Fruit fly (Drosophila melanogaster): ENCODE data around the gene CG31267.

The CG31267 gene

DNA sequence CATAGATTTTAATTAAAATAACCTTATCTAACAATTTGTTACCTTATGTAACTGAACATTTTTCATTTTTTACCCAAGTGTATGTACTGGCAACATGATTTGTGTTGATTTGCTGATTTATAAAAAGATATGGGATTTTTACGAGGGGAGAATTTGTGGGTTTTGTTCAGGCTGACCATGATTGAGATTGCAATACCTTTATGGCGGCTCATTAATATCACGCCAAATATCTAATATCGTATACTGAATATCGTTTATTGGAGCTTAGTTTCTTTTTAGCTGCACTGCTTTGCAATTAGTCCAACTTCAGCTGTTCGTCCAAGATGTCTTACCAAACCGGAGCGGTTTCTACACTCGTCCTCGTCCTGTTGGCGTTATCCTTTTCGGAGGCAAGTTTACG, at the start of gene CG31267:
CG31267 (plus strand) TSS at position 301 of the 400 bp plus-strand sequence.
- TF ChIP-seq noc (tag; optimal IDR thresholded peaks at IDR 0.05), result no peak

- TF ChIP-seq noc (tag; optimal IDR thresholded peaks at IDR 0.05), result no peak
Observed at dm6 chr3R:17085029-17085807, 48.8 kb upstream of the CG31267 start, which contains the start of gene GckIII. GckIII (plus strand) TSS chr3R:17085513.

dm6 chr3R:17087977-17088618, 45.9 kb upstream of the CG31267 start, which contains the start of gene cal1:
cal1 (plus strand) TSS chr3R:17088280.
- no peak for TF ChIP-seq noc (tag; optimal IDR thresholded peaks at IDR 0.05)

DNA sequence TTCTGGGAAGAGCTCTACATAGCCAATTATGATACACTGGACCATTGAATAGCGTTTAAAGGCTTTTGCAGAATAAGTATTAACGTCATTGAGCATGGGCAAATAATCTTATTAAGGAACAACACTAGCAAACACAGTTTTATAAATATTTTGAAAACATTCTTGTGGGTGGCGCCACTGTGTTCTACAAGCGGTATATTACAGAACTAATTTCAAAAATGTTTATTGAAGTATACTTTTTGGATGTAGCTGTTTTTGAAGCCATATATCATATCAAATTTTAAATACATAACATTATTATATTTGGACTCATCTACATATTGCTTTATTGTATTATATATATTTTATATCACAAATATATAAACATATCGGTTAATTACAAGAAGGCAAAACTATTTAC, 25.1 kb upstream of the CG31267 start:
- no peak for TF ChIP-seq noc (tag; optimal IDR thresholded peaks at IDR 0.05)

DNA sequence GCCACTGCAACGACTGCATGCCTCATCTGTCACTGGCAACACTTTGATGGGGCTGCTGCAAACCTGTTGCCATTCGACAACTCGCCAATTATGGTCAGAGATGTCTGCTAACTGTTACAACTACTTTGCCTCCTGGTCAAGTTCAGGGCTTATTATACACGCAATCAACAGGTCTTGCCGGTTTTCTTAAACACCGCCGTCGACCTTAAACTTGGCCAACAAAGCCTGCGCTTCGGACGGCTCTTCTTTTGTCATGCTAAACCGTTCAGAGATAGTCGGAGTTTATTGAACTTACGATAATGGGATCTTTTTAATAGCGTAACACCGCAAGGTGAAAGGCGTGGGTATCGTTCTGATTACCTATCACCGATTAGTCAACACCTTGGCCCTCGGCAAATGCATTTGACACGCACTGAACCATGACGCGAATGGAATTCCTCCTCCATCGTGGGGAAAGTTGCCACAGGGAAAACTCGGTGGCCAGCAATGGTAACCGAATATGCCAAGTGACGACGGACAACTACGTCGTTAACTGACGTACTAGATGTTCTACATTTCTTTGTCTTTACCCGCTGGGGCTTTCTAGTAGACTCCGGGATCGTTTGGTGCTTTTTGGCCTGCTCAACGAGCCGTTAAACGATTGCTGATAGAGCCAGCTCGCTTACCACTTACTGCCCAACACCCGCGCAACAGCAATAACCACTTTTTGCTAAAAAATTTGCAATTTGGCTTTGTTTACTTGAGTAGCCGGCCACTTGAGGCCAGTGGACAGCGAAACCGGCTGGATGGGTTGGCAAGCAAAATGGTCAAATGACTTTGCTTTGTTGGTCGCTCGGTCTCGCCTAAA, 22.9 kb upstream of the CG31267 start:
- TF ChIP-seq noc (tag; optimal IDR thresholded peaks at IDR 0.05), result no peak

- TF ChIP-seq noc (tag; optimal IDR thresholded peaks at IDR 0.05), result no peak
Observed at dm6 chr3R:17115668-17116067, 18.3 kb upstream of the CG31267 start.

DNA sequence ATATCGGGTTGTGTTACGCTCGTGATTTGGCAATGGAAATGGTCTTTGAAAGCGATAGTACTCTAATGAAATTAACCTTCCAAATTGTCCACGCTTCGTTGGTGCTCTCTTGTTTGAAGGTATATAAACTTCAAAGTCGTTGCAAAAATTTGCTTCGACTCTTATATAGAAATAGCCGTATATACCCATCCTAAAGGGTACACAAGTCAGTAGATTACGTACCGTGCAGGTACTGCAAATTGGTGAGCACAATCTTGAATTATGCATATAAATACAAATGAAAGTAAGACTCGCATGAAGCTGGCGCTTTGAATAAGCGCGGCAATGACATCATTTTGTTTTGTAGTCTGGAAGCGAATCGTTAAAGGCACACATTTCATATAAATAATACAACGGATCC, 17.8 kb upstream of the CG31267 start:
- TF ChIP-seq noc (tag; optimal IDR thresholded peaks at IDR 0.05), result no peak

dm6 chr3R:17117607-17118327, 16.2 kb upstream of the CG31267 start:
- peak; percentile 34 for TF ChIP-seq noc (tag; optimal IDR thresholded peaks at IDR 0.05)

- peak; percentile 35 for TF ChIP-seq noc (tag; optimal IDR thresholded peaks at IDR 0.05)
Observed at dm6 chr3R:17118917-17119378, 15.0 kb upstream of the CG31267 start.

- TF ChIP-seq noc (tag; optimal IDR thresholded peaks at IDR 0.05), result no peak
Observed at dm6 chr3R:17120165-17120564, 13.8 kb upstream of the CG31267 start, which contains the start of gene CG34278. CG34278 (plus strand) TSS chr3R:17120465.

DNA sequence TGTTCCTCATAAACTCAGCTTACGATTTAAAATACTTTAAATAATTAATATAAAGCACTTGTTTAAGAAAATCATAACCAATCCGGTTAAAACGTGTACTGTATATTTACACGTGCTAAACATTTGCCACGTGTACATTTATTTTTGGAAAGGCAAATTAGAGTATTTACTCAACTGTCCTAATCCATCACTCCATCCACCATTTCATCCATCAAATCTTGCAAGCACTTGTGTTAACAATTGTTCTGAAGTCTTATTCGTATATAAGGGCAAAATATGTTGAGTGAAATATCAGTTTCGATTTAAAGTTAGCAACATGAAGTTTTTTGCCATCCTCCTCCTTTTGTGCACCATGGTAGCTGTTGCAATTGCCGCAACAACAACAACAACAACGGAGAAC, 12.7 kb upstream of the CG31267 start, which contains the start of gene CG42779:
CG42779 (plus strand) TSS at position 301 of the 400 bp plus-strand sequence.
- TF ChIP-seq noc (tag; optimal IDR thresholded peaks at IDR 0.05), result no peak

dm6 chr3R:17122796-17123504, 11.0 kb upstream of the CG31267 start:
- TF ChIP-seq noc (tag; optimal IDR thresholded peaks at IDR 0.05), result no peak

DNA sequence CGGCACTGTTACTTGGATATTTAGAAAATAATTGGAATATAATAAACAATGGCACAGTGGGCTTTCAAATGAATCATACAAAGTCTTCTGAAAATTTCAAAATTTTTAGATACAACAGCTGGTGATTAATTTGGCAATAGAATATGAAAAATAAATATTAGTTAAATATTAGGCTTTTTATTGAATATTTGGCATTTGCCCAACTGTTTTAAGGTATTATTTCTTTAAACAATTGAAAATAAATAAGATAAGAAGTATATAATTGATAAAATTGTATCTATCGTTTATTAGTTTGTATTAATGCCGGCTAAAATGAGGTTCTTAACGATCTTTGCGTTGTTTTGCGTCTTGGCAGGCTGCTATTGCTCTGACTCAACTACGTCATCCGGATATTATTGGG, 9.8 kb upstream of the CG31267 start, which contains the start of gene CG45079:
CG45079 (plus strand) TSS at position 301 of the 400 bp plus-strand sequence.
- TF ChIP-seq noc (tag; optimal IDR thresholded peaks at IDR 0.05), result no peak

dm6 chr3R:17125339-17126044, 8.5 kb upstream of the CG31267 start, which contains the start of gene cher:
cher (minus strand) TSS chr3R:17125389.
- no peak for TF ChIP-seq noc (tag; optimal IDR thresholded peaks at IDR 0.05)
